Worm (Caenorhabditis elegans): ENCODE measurements around the gene sru-1.
A peak's percentile ranks its signal among the peaks of the same experiment; 100 is the strongest.

The sru-1 gene

DNA sequence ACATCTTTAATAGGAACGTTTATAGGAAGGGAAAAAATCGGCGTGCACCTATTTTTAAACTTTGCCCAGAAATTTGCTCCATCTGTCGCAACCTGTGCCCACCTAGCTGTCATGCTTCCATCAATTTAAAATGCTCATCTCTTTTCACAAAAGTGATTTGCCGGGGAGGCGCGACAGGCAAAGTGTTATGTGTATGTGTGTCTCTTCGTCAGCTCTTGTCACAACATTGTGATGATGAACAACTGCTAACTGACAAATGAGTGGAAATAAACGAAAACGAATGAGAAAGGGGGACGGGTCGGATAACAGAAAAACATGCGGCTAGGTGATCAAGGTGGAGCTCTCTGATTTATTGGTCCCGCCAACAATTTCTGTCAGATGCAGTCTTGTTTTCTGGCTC is 49.8 kb downstream of the sru-1 start:
- TF ChIP-seq ttx-3 (tag; optimal IDR thresholded peaks at IDR 0.05): no peak
- TF ChIP-seq rnt-1 (tag; optimal IDR thresholded peaks at IDR 0.05): peak; percentile 28
- TF ChIP-seq ceh-18 (tag; optimal IDR thresholded peaks at IDR 0.05): peak; percentile 66
- TF ChIP-seq unc-55 (GFP tag; optimal IDR thresholded peaks at IDR 0.05): peak; percentile 96
- TF ChIP-seq ceh-48 (tag; optimal IDR thresholded peaks at IDR 0.05): no peak

Measured in whole organism, late embryonic.